Fruit fly (Drosophila melanogaster) whole organism, prepupa: Measurements from ENCODE around the gene CG7656.

Experiments
- Blimp-1 ChIP-seq: fragments of 200-800 bp; sonication (Bioruptor generic); optimal IDR thresholded peaks from 3 replicates; lab custom pipeline; 2017; ENCODE audit warnings: missing biosample characterization, missing genetic modification characterization, mild to moderate bottlenecking, moderate library complexity, missing genetic modification reagents
- CG10631 ChIP-seq: fragments of 200-800 bp; sonication (Bioruptor generic); optimal IDR thresholded peaks from 2 replicates; lab custom pipeline; 2016; ENCODE audit warnings: missing biosample characterization, missing genetic modification characterization
- CG10669 ChIP-seq: fragments of 200-800 bp; sonication (Bioruptor generic); optimal IDR thresholded peaks from 3 replicates; lab custom pipeline; 2018; ENCODE audit warnings: missing biosample characterization, mild to moderate bottlenecking, missing genetic modification characterization, moderate library complexity
- CG11294 ChIP-seq: fragments of 200-800 bp; sonication (Bioruptor generic); IDR thresholded peaks from 2 replicates; pipeline ENCODE4 v1.3.6; 2022; ENCODE audit warnings: missing biosample characterization, missing genetic modification characterization
- CG11902 ChIP-seq: fragments of 200-800 bp; sonication (Bioruptor generic); optimal IDR thresholded peaks from 3 replicates; lab custom pipeline; 2016; ENCODE audit warnings: missing biosample characterization, missing genetic modification characterization
- CG15336 ChIP-seq: fragments of 200-800 bp; sonication (Bioruptor generic); IDR thresholded peaks from 2 replicates; pipeline ENCODE4 v1.3.6; 2022; ENCODE audit warnings: missing biosample characterization, missing genetic modification characterization
- CG3032 ChIP-seq: fragments of 200-800 bp; optimal IDR thresholded peaks from 2 replicates; lab custom pipeline; 2019; ENCODE audit warnings: missing biosample characterization, mild to moderate bottlenecking, missing genetic modification characterization, moderate library complexity
- CG31627 ChIP-seq: fragments of 200-800 bp; sonication (Bioruptor generic); optimal IDR thresholded peaks from 3 replicates; lab custom pipeline; 2016; ENCODE audit warnings: missing biosample characterization, missing genetic modification characterization
- CG32006 ChIP-seq: fragments of 200-800 bp; sonication (Bioruptor generic); optimal IDR thresholded peaks from 3 replicates; lab custom pipeline; 2017; ENCODE audit warnings: missing biosample characterization, mild to moderate bottlenecking, missing genetic modification characterization
- CG3919 ChIP-seq: fragments of 200-800 bp; sonication (Bioruptor generic); optimal IDR thresholded peaks from 3 replicates; lab custom pipeline; 2016; ENCODE audit warnings: missing biosample characterization, missing genetic modification characterization
- CG4318 ChIP-seq: fragments of 200-800 bp; sonication (Bioruptor generic); optimal IDR thresholded peaks from 3 replicates; lab custom pipeline; 2017; ENCODE audit warnings: missing biosample characterization, mild to moderate bottlenecking, missing genetic modification characterization
- CG6276 ChIP-seq: fragments of 200-800 bp; sonication (Bioruptor generic); optimal IDR thresholded peaks from 2 replicates; lab custom pipeline; 2017; ENCODE audit warnings: missing biosample characterization, mild to moderate bottlenecking, missing genetic modification characterization
- CG6808 ChIP-seq: fragments of 200-800 bp; sonication (Bioruptor generic); optimal IDR thresholded peaks from 3 replicates; lab custom pipeline; 2017; ENCODE audit warnings: missing biosample characterization, missing genetic modification characterization, mild to moderate bottlenecking, moderate library complexity, missing genetic modification reagents
- CG7368 ChIP-seq: fragments of 200-800 bp; sonication (Bioruptor generic); optimal IDR thresholded peaks from 3 replicates; lab custom pipeline; 2016; ENCODE audit warnings: missing biosample characterization, missing genetic modification characterization
- CG8119 ChIP-seq: fragments of 200-800 bp; sonication (Bioruptor generic); IDR thresholded peaks from 3 replicates; pipeline ENCODE4 v1.3.6; 2022; ENCODE audit warnings: missing biosample characterization, missing genetic modification characterization
- CG8632 ChIP-seq: fragments of 200-800 bp; sonication (Bioruptor generic); optimal IDR thresholded peaks from 3 replicates; lab custom pipeline; 2016; ENCODE audit warnings: missing biosample characterization, missing genetic modification characterization
- Eip75B ChIP-seq: fragments of 200-800 bp; sonication (Bioruptor generic); optimal IDR thresholded peaks from 3 replicates; lab custom pipeline; 2016; ENCODE audit warnings: missing biosample characterization, missing genetic modification characterization
- Eip78C ChIP-seq: fragments of 200-800 bp; sonication (Bioruptor generic); peaks from one replicate; lab custom pipeline; 2016; ENCODE audit warnings: missing biosample characterization, missing genetic modification characterization
- Eip93F ChIP-seq: fragments of 200-800 bp; sonication (Bioruptor generic); optimal IDR thresholded peaks from 2 replicates; lab custom pipeline; 2016; ENCODE audit warnings: missing biosample characterization, mild to moderate bottlenecking, missing genetic modification characterization
- Ets21C ChIP-seq: fragments of 200-800 bp; sonication (Bioruptor generic); optimal IDR thresholded peaks from 3 replicates; lab custom pipeline; 2016; ENCODE audit warnings: missing biosample characterization, missing genetic modification characterization
- Hr38 ChIP-seq: sonication (Bioruptor generic); optimal IDR thresholded peaks from 2 replicates; lab custom pipeline; 2016; ENCODE audit warnings: missing biosample characterization, missing genetic modification characterization
- Hr39 ChIP-seq: fragments of 200-800 bp; sonication (Bioruptor generic); optimal IDR thresholded peaks from 2 replicates; lab custom pipeline; 2016; ENCODE audit warnings: missing biosample characterization, missing genetic modification characterization
- Hr4 ChIP-seq: fragments of 200-800 bp; sonication (Bioruptor generic); optimal IDR thresholded peaks from 3 replicates; lab custom pipeline; 2016; ENCODE audit warnings: missing biosample characterization, missing genetic modification characterization
- Lpt ChIP-seq: fragments of 200-800 bp; sonication (Bioruptor generic); optimal IDR thresholded peaks from 3 replicates; lab custom pipeline; 2016; ENCODE audit warnings: missing biosample characterization, missing genetic modification characterization
- Met ChIP-seq: fragments of 200-800 bp; sonication (Bioruptor generic); optimal IDR thresholded peaks from 3 replicates; lab custom pipeline; 2016; ENCODE audit warnings: missing biosample characterization, missing genetic modification characterization
- OdsH ChIP-seq: fragments of 200-800 bp; sonication (Bioruptor generic); optimal IDR thresholded peaks from 3 replicates; lab custom pipeline; 2016; ENCODE audit warnings: missing biosample characterization, missing genetic modification characterization
- Smox ChIP-seq: fragments of 200-800 bp; sonication (Bioruptor generic); optimal IDR thresholded peaks from 3 replicates; lab custom pipeline; 2016; ENCODE audit warnings: missing biosample characterization, missing genetic modification characterization
- Sox102F ChIP-seq: fragments of 200-800 bp; sonication (Bioruptor generic); optimal IDR thresholded peaks from 2 replicates; lab custom pipeline; 2016; ENCODE audit warnings: missing biosample characterization, mild to moderate bottlenecking, missing genetic modification characterization
- Sox15 ChIP-seq: fragments of 200-800 bp; sonication (Bioruptor generic); optimal IDR thresholded peaks from 3 replicates; lab custom pipeline; 2016; ENCODE audit warnings: missing biosample characterization, missing genetic modification characterization
- achi ChIP-seq: fragments of 200-800 bp; sonication (Bioruptor generic); optimal IDR thresholded peaks from 3 replicates; lab custom pipeline; 2016; ENCODE audit warnings: missing biosample characterization, missing genetic modification characterization
- cyc ChIP-seq: fragments of 200-800 bp; sonication (Bioruptor generic); optimal IDR thresholded peaks from 3 replicates; lab custom pipeline; 2016; ENCODE audit warnings: missing biosample characterization, missing genetic modification characterization
- eg ChIP-seq: fragments of 200-800 bp; sonication (Bioruptor generic); IDR thresholded peaks from 3 replicates; pipeline ENCODE4 v1.3.6; 2022; ENCODE audit warnings: missing biosample characterization, missing genetic modification characterization
- esn ChIP-seq: fragments of 200-800 bp; sonication (Bioruptor generic); optimal IDR thresholded peaks from 2 replicates; lab custom pipeline; 2016; ENCODE audit warnings: missing biosample characterization, mild to moderate bottlenecking, missing genetic modification characterization, moderate library complexity
- fkh ChIP-seq: fragments of 200-800 bp; sonication (Bioruptor generic); optimal IDR thresholded peaks from 3 replicates; lab custom pipeline; 2017; ENCODE audit warnings: missing biosample characterization, mild to moderate bottlenecking, missing genetic modification characterization, moderate library complexity
- lz ChIP-seq: fragments of 200-800 bp; sonication (Bioruptor generic); optimal IDR thresholded peaks from 3 replicates; lab custom pipeline; 2016; ENCODE audit warnings: missing biosample characterization, missing genetic modification characterization
- net ChIP-seq: fragments of 200-800 bp; sonication (Bioruptor generic); optimal IDR thresholded peaks from 3 replicates; lab custom pipeline; 2016; ENCODE audit warnings: missing biosample characterization, missing genetic modification characterization
- pdm3 ChIP-seq: fragments of 200-800 bp; sonication (Bioruptor generic); optimal IDR thresholded peaks from 3 replicates; lab custom pipeline; 2016; ENCODE audit warnings: missing biosample characterization, missing genetic modification characterization
- salr ChIP-seq, 2 experiments: fragments of 200-800 bp; sonication (Bioruptor generic); optimal IDR thresholded peaks; 3 replicates each; lab custom pipeline; 2016 to 2018; ENCODE audit warnings: missing biosample characterization in 2 of 2, missing genetic modification characterization in 2 of 2, mild to moderate bottlenecking in 1 of 2
- spab ChIP-seq: fragments of 200-800 bp; sonication (Bioruptor generic); optimal IDR thresholded peaks from 2 replicates; lab custom pipeline; 2017; ENCODE audit warnings: missing biosample characterization, mild to moderate bottlenecking, missing genetic modification characterization, missing genetic modification reagents
- ss ChIP-seq, 2 experiments: fragments of 200-800 bp; sonication (Bioruptor generic); optimal IDR thresholded peaks; 2 replicates in 1 of 2; 3 replicates in 1 of 2; lab custom pipeline; 2017 to 2018; ENCODE audit warnings: mild to moderate bottlenecking in 2 of 2, missing biosample characterization in 2 of 2, missing genetic modification characterization in 2 of 2, moderate library complexity in 1 of 2
- svp ChIP-seq: fragments of 200-800 bp; sonication (Bioruptor generic); peaks from one replicate; lab custom pipeline; 2016; ENCODE audit warnings: missing biosample characterization, missing genetic modification characterization
- topi ChIP-seq: fragments of 200-800 bp; sonication (Bioruptor generic); optimal IDR thresholded peaks from 3 replicates; lab custom pipeline; 2016; ENCODE audit warnings: missing biosample characterization, missing genetic modification characterization

Gene CG7656

dm6 chr3L:15543049-15543448, 44.9 kb downstream of the CG7656 start:
- TF ChIP-seq CG4318: no peak
- TF ChIP-seq Blimp-1 (GFP tag; lab: Kevin White, UChicago): peak; percentile 55

dm6 chr3L:15541281-15541680, 46.7 kb downstream of the CG7656 start:
- no peak for TF ChIP-seq Eip75B (GFP tag; lab: Kevin White, UChicago)
- TF ChIP-seq CG10631 (GFP tag; lab: Kevin White, UChicago): no peak
- TF ChIP-seq Sox102F (GFP tag; lab: Kevin White, UChicago): no peak
- TF ChIP-seq Sox15 (GFP tag; lab: Kevin White, UChicago): no peak
- TF ChIP-seq Hr4 (GFP tag; lab: Kevin White, UChicago): no peak
- TF ChIP-seq ss (GFP tag; optimal IDR thresholded peaks at IDR 0.05; lab: Kevin White, UChicago): no peak
- TF ChIP-seq CG11294 (GFP tag; lab: Robert Waterston, UW): no peak
- no peak for TF ChIP-seq spab (GFP tag; lab: Kevin White, UChicago)
- TF ChIP-seq net (GFP tag; lab: Kevin White, UChicago): no peak
- TF ChIP-seq Met (GFP tag; lab: Kevin White, UChicago): no peak
- TF ChIP-seq CG11902 (GFP tag; lab: Kevin White, UChicago): no peak

dm6 chr3L:15540682-15541081, 47.3 kb downstream of the CG7656 start:
- peak; percentile 41; the same call in 1 of the 3 replicates for TF ChIP-seq eg
- TF ChIP-seq CG8119 (GFP tag; lab: Robert Waterston, UW): peak; percentile 64; the same call in 2 of the 3 replicates
- TF ChIP-seq CG6276 (GFP tag; lab: Kevin White, UChicago): peak; percentile 42
- TF ChIP-seq Smox: no peak
- TF ChIP-seq Eip93F (GFP tag; lab: Kevin White, UChicago): no peak
- peak; percentile 63 for TF ChIP-seq Eip78C (GFP tag; lab: Kevin White, UChicago)

dm6 chr3L:15539903-15540409, 48.0 kb downstream of the CG7656 start:
- TF ChIP-seq esn (no peak), CG3919 (GFP tag; lab: Kevin White, UChicago) (no peak), Eip78C (GFP tag; lab: Kevin White, UChicago) (no peak), Eip93F (GFP tag; lab: Kevin White, UChicago) (no peak), cyc (GFP tag; lab: Kevin White, UChicago) (no peak), lz (GFP tag; lab: Kevin White, UChicago) (no peak), CG6808 (GFP tag; lab: Kevin White, UChicago) (no peak), CG31627 (GFP tag; lab: Kevin White, UChicago) (no peak), salr (GFP tag; optimal IDR thresholded peaks at IDR 0.05; lab: Kevin White, UChicago) (no peak), CG15336 (GFP tag; lab: Robert Waterston, UW) (no peak), CG8632 (no peak), Blimp-1 (GFP tag; lab: Kevin White, UChicago) (no peak), Hr38 (GFP tag; lab: Kevin White, UChicago) (no peak), CG8119 (GFP tag; lab: Robert Waterston, UW) (no peak), CG7368 (no peak), achi (GFP tag; lab: Kevin White, UChicago) (no peak), Met (GFP tag; lab: Kevin White, UChicago) (no peak), Smox (no peak)
- TF ChIP-seq, all 60 proteins: peak for 0

dm6 chr3L:15538582-15539490, 49.1 kb downstream of the CG7656 start:
- TF ChIP-seq Hr39: no peak
- TF ChIP-seq achi (GFP tag; lab: Kevin White, UChicago): no peak
- no peak for TF ChIP-seq Ets21C (GFP tag; lab: Kevin White, UChicago)
- peak; percentile 6 for TF ChIP-seq fkh (GFP tag; lab: Kevin White, UChicago)
- no peak for TF ChIP-seq topi (GFP tag; lab: Kevin White, UChicago)
- TF ChIP-seq CG6808 (GFP tag; lab: Kevin White, UChicago): no peak
- no peak for TF ChIP-seq Hr38 (GFP tag; lab: Kevin White, UChicago)
- peak in 1 of 2 experiments; percentile 30 for TF ChIP-seq salr (GFP tag; optimal IDR thresholded peaks at IDR 0.05; lab: Kevin White, UChicago)
- no peak for TF ChIP-seq Lpt (GFP tag; lab: Kevin White, UChicago)
- no peak for TF ChIP-seq CG10669 (GFP tag; lab: Kevin White, UChicago)
- TF ChIP-seq pdm3 (GFP tag; lab: Kevin White, UChicago): no peak
- TF ChIP-seq spab (GFP tag; lab: Kevin White, UChicago): no peak
- TF ChIP-seq CG8119 (GFP tag; lab: Robert Waterston, UW): no peak
- TF ChIP-seq CG3032: no peak
- TF ChIP-seq eg: no peak
- no peak for TF ChIP-seq OdsH (GFP tag; lab: Kevin White, UChicago)
- TF ChIP-seq CG32006: peak; percentile 47
- TF ChIP-seq svp (GFP tag; lab: Kevin White, UChicago): peak; percentile 84
